Worm (Caenorhabditis elegans) whole organism, late embryonic: Measurements from ENCODE around the gene ifc-1.

Experiments used
- C08G9.2 ChIP-seq: sonication (generic microtip); optimal IDR thresholded peaks from 2 replicates; lab custom pipeline; 2016; ENCODE audit warnings: mild to moderate bottlenecking, missing genetic modification characterization, moderate library complexity, missing compliant biosample characterization
- C38D4.7 ChIP-seq: fragments of 200-800 bp; sonication (Bioruptor generic); optimal IDR thresholded peaks from 2 replicates; lab custom pipeline; 2018; ENCODE audit warnings: mild to moderate bottlenecking, missing genetic modification characterization, moderate library complexity, missing compliant biosample characterization
- F13H6.1 ChIP-seq: sonication (generic microtip); optimal IDR thresholded peaks from 2 replicates; lab custom pipeline; 2016; ENCODE audit warnings: missing genetic modification characterization, missing compliant biosample characterization
- Y22D7AL.16 ChIP-seq: sonication (generic microtip); optimal IDR thresholded peaks from 2 replicates; lab custom pipeline; 2016; ENCODE audit warnings: missing genetic modification characterization, missing compliant biosample characterization
- ama-1 ChIP-seq: fragments of 150-350 bp; optimal IDR thresholded peaks from 2 replicates; lab custom pipeline; 2014
- ceh-18 ChIP-seq: sonication (generic microtip); optimal IDR thresholded peaks from 2 replicates; lab custom pipeline; 2016; ENCODE audit warnings: missing genetic modification characterization, missing compliant biosample characterization
- ceh-19 ChIP-seq: fragments of 200-800 bp; sonication (Bioruptor generic); optimal IDR thresholded peaks from 2 replicates; lab custom pipeline; 2018; ENCODE audit warnings: mild to moderate bottlenecking, missing genetic modification characterization, missing compliant biosample characterization
- ceh-2 ChIP-seq: sonication (generic microtip); optimal IDR thresholded peaks from 2 replicates; lab custom pipeline; 2016; ENCODE audit warnings: missing genotype, missing genetic modification characterization, missing compliant biosample characterization
- ceh-22 ChIP-seq: sonication (generic microtip); optimal IDR thresholded peaks from 2 replicates; lab custom pipeline; 2017; ENCODE audit warnings: missing biosample characterization, missing genetic modification characterization
- ceh-24 ChIP-seq: sonication (generic microtip); optimal IDR thresholded peaks from 2 replicates; lab custom pipeline; 2016; ENCODE audit warnings: mild to moderate bottlenecking, missing genetic modification characterization, missing compliant biosample characterization
- ceh-30 ChIP-seq: fragments of 150-350 bp; optimal IDR thresholded peaks from 2 replicates; lab custom pipeline; 2014; ENCODE audit warnings: missing biosample characterization, missing genetic modification characterization
- ceh-31 ChIP-seq: sonication (generic microtip); optimal IDR thresholded peaks from 2 replicates; lab custom pipeline; 2016; ENCODE audit warnings: missing genetic modification characterization, missing compliant biosample characterization
- ceh-45 ChIP-seq: fragments of 200-800 bp; sonication (Bioruptor generic); IDR thresholded peaks from 2 replicates; pipeline ENCODE4 v1.3.6; 2022; ENCODE audit warnings: missing genetic modification reagents, missing genetic modification characterization, missing compliant biosample characterization
- ceh-6 ChIP-seq: fragments of 200-800 bp; sonication (Bioruptor generic); optimal IDR thresholded peaks from 2 replicates; lab custom pipeline; 2018; ENCODE audit warnings: mild to moderate bottlenecking, missing genetic modification characterization, missing compliant biosample characterization
- che-1 ChIP-seq: sonication (generic microtip); optimal IDR thresholded peaks from 2 replicates; lab custom pipeline; 2016; ENCODE audit warnings: mild to moderate bottlenecking, missing genetic modification characterization, missing compliant biosample characterization
- dmd-4 ChIP-seq: sonication (generic microtip); optimal IDR thresholded peaks from 2 replicates; lab custom pipeline; 2016; ENCODE audit warnings: borderline replicate concordance, missing genetic modification characterization, missing compliant biosample characterization
- elt-2 ChIP-seq: sonication (generic microtip); optimal IDR thresholded peaks from 2 replicates; lab custom pipeline; 2016; ENCODE audit warnings: missing genetic modification reagents, missing genetic modification characterization, missing compliant biosample characterization
- fax-1 ChIP-seq: sonication (generic microtip); optimal IDR thresholded peaks from 2 replicates; lab custom pipeline; 2016; ENCODE audit warnings: missing genotype, missing genetic modification characterization, missing compliant biosample characterization
- fkh-10 ChIP-seq: fragments of 150-350 bp; optimal IDR thresholded peaks from 2 replicates; lab custom pipeline; 2014; ENCODE audit warnings: missing biosample characterization, missing genetic modification reagents, missing genetic modification characterization
- fkh-6 ChIP-seq: sonication (generic microtip); optimal IDR thresholded peaks from 2 replicates; lab custom pipeline; 2016; ENCODE audit warnings: missing genetic modification characterization, missing compliant biosample characterization
- hlh-15 ChIP-seq: sonication (generic microtip); optimal IDR thresholded peaks from 2 replicates; lab custom pipeline; 2016; ENCODE audit warnings: missing genetic modification characterization, missing compliant biosample characterization
- hlh-6 ChIP-seq: sonication (generic microtip); optimal IDR thresholded peaks from 2 replicates; lab custom pipeline; 2016; ENCODE audit warnings: missing genotype, missing genetic modification characterization, missing compliant biosample characterization
- lim-6 ChIP-seq: sonication (generic microtip); optimal IDR thresholded peaks from 2 replicates; lab custom pipeline; 2016; ENCODE audit warnings: missing genetic modification characterization, missing compliant biosample characterization
- lin-11 ChIP-seq: fragments of 200-800 bp; sonication (Bioruptor generic); optimal IDR thresholded peaks from 2 replicates; lab custom pipeline; 2018; ENCODE audit warnings: mild to moderate bottlenecking, missing genetic modification characterization, missing compliant biosample characterization
- npax-4 ChIP-seq: sonication (generic microtip); optimal IDR thresholded peaks from 2 replicates; lab custom pipeline; 2016; ENCODE audit warnings: missing genetic modification characterization, missing compliant biosample characterization
- pag-3 ChIP-seq: sonication (generic microtip); optimal IDR thresholded peaks from 2 replicates; lab custom pipeline; 2016; ENCODE audit warnings: missing compliant biosample characterization, missing genetic modification characterization, borderline replicate concordance
- pat-9 ChIP-seq: fragments of 200-800 bp; sonication (Bioruptor generic); optimal IDR thresholded peaks from 2 replicates; lab custom pipeline; 2018; ENCODE audit warnings: mild to moderate bottlenecking, missing genetic modification characterization, moderate library complexity, missing compliant biosample characterization
- pax-1 ChIP-seq: fragments of 150-350 bp; optimal IDR thresholded peaks from 2 replicates; lab custom pipeline; 2014; ENCODE audit warnings: missing biosample characterization, missing genetic modification characterization
- pros-1 ChIP-seq: fragments of 150-350 bp; optimal IDR thresholded peaks from 2 replicates; lab custom pipeline; 2014; ENCODE audit warnings: missing biosample characterization, missing genetic modification reagents, missing genetic modification characterization
- rnt-1 ChIP-seq: sonication (generic microtip); optimal IDR thresholded peaks from 2 replicates; lab custom pipeline; 2016; ENCODE audit warnings: missing genetic modification characterization, missing compliant biosample characterization
- sdc-2 ChIP-seq: sonication (generic microtip); optimal IDR thresholded peaks from 2 replicates; lab custom pipeline; 2016; ENCODE audit warnings: missing genotype, missing genetic modification characterization, missing compliant biosample characterization
- sox-2 ChIP-seq: fragments of 200-800 bp; sonication (Bioruptor generic); IDR thresholded peaks from 2 replicates; pipeline ENCODE4 v1.3.6; 2022; ENCODE audit warnings: missing genetic modification reagents, missing genetic modification characterization, missing compliant biosample characterization
- syd-9 ChIP-seq: sonication (generic microtip); optimal IDR thresholded peaks from 2 replicates; lab custom pipeline; 2016; ENCODE audit warnings: mild to moderate bottlenecking, missing genetic modification characterization, moderate library complexity, missing compliant biosample characterization
- unc-3 ChIP-seq, 2 experiments: fragments of 200-800 bp in 1 of 2; sonication (Bioruptor generic) in 1 of 2; sonication (generic microtip) in 1 of 2; conservative IDR thresholded peaks in 1 of 2; optimal IDR thresholded peaks in 1 of 2; 2 replicates each; pipeline versions ENCODE4 v1.3.6 to Lab custom; 2016 to 2022; ENCODE audit warnings: missing compliant biosample characterization in 2 of 2, missing genetic modification characterization in 2 of 2, missing genetic modification reagents in 1 of 2
- unc-86 ChIP-seq: sonication (generic microtip); optimal IDR thresholded peaks from 2 replicates; lab custom pipeline; 2016; ENCODE audit warnings: missing genetic modification characterization, missing compliant biosample characterization
- ztf-16 ChIP-seq: sonication (generic microtip); optimal IDR thresholded peaks from 2 replicates; lab custom pipeline; 2017; ENCODE audit warnings: missing genetic modification characterization, missing compliant biosample characterization

The ifc-1 gene

ce11 chrV:2891927-2892326 is 10.7 kb downstream of the ifc-1 start, which contains the start of gene F37B4.15:
Gene F37B4.15, plus strand, starts transcription at chrV:2892227.
- TF ChIP-seq ztf-16 (no peak), C38D4.7 (GFP tag; lab: Kevin White, UChicago) (no peak), che-1 (tag; lab: Kevin White, UChicago) (no peak), lim-6 (tag; lab: Kevin White, UChicago) (no peak)

ce11 chrV:2892976-2893375 is 11.8 kb downstream of the ifc-1 start, which contains the start of gene srh-127:
Gene srh-127, plus strand, starts transcription at chrV:2893276.
- TF ChIP-seq ceh-18 (tag; lab: Kevin White, UChicago) (no peak), pag-3 (tag; lab: Kevin White, UChicago) (no peak), ceh-24 (tag; lab: Kevin White, UChicago) (no peak), fkh-6 (tag; lab: Kevin White, UChicago) (no peak), syd-9 (tag; lab: Kevin White, UChicago) (no peak), ceh-22 (tag; lab: Kevin White, UChicago) (no peak), npax-4 (tag; lab: Kevin White, UChicago) (no peak), ceh-31 (no peak), C08G9.2 (no peak), ceh-6 (no peak), pros-1 (tag; lab: Kevin White, UChicago) (no peak)
- TF ChIP-seq, all 69 proteins: peak for 0

- TF ChIP-seq hlh-15 (no peak), ceh-19 (GFP tag; lab: Kevin White, UChicago) (no peak), unc-3 (GFP tag; conservative IDR thresholded peaks at IDR 0.05; lab: Robert Waterston, UW) (no peak), unc-3 (tag; optimal IDR thresholded peaks at IDR 0.05; lab: Kevin White, UChicago) (no peak), ama-1 (lab: Kevin White, UChicago) (no peak), pag-3 (tag; lab: Kevin White, UChicago) (no peak), hlh-6 (tag; lab: Kevin White, UChicago) (no peak), sox-2 (GFP tag; lab: Robert Waterston, UW) (no peak), ceh-45 (no peak), dmd-4 (tag; lab: Kevin White, UChicago) (no peak), unc-86 (tag; lab: Kevin White, UChicago) (no peak), ceh-30 (no peak), ceh-22 (tag; lab: Kevin White, UChicago) (no peak), rnt-1 (tag; lab: Kevin White, UChicago) (no peak), fax-1 (tag; lab: Kevin White, UChicago) (no peak), Y22D7AL.16 (tag; lab: Kevin White, UChicago) (no peak), pat-9 (tag; lab: Kevin White, UChicago) (no peak), fkh-10 (no peak), pax-1 (tag; lab: Kevin White, UChicago) (no peak), pros-1 (tag; lab: Kevin White, UChicago) (no peak)
- TF ChIP-seq, all 69 proteins: peak for 0
Measured at ce11 chrV:2896198-2896660, 15.0 kb downstream of the ifc-1 start, which contains the start of gene pals-32. Gene pals-32, plus strand, starts transcription at chrV:2896610.

ce11 chrV:2899867-2900266 is 18.7 kb downstream of the ifc-1 start, which contains the start of gene str-46:
Gene str-46, minus strand, starts transcription at chrV:2899967.
- TF ChIP-seq elt-2 (tag; lab: Kevin White, UChicago): no peak
- TF ChIP-seq F13H6.1: no peak
- no peak for TF ChIP-seq pag-3 (tag; lab: Kevin White, UChicago)
- TF ChIP-seq lin-11 (tag; lab: Kevin White, UChicago): no peak
- TF ChIP-seq sdc-2 (tag; lab: Kevin White, UChicago): no peak
- TF ChIP-seq ama-1 (lab: Kevin White, UChicago): no peak
- TF ChIP-seq ceh-2 (tag; lab: Kevin White, UChicago): no peak
